Worm (Caenorhabditis elegans) whole organism, L3 larva: ENCODE results near the gene K07F5.22.

Experiments
- ZK546.5 ChIP-seq: sonication (generic microtip); optimal IDR thresholded peaks from 2 replicates; lab custom pipeline; 2017; ENCODE audit warnings: missing biosample characterization, missing genetic modification characterization
- aly-2 ChIP-seq: fragments of 150-350 bp; optimal IDR thresholded peaks from 2 replicates; lab custom pipeline; 2014; ENCODE audit warnings: missing biosample characterization, missing genetic modification characterization
- egl-27 ChIP-seq: sonication (generic microtip); optimal IDR thresholded peaks from 4 replicates; lab custom pipeline; 2017; ENCODE audit warnings: missing biosample characterization, missing genetic modification reagents, missing genetic modification characterization
- elt-1 ChIP-seq: fragments of 150-350 bp; optimal IDR thresholded peaks from 2 replicates; lab custom pipeline; 2014; ENCODE audit warnings: missing biosample characterization, missing genetic modification characterization
- elt-3 ChIP-seq, 3 experiments: fragments of 150-350 bp in 1 of 3; sonication (generic microtip) in 2 of 3; optimal IDR thresholded peaks; 2 replicates in 2 of 3; 4 replicates in 1 of 3; lab custom pipeline; 2014 to 2017; ENCODE audit warnings: missing biosample characterization in 3 of 3, missing genetic modification characterization in 3 of 3
- nfya-1 ChIP-seq: sonication (generic microtip); optimal IDR thresholded peaks from 2 replicates; lab custom pipeline; 2017; ENCODE audit warnings: missing genetic modification characterization, mild to moderate bottlenecking, missing compliant biosample characterization, antibody characterized with exemption, moderate library complexity; ENCODE audit not compliant: insufficient read depth
- nhr-11 ChIP-seq: fragments of 150-350 bp; optimal IDR thresholded peaks from 2 replicates; lab custom pipeline; 2014; ENCODE audit warnings: missing biosample characterization, missing genetic modification characterization
- nhr-23 ChIP-seq: fragments of 150-350 bp; optimal IDR thresholded peaks from 2 replicates; lab custom pipeline; 2014; ENCODE audit warnings: missing biosample characterization, missing genetic modification reagents, missing genetic modification characterization
- skn-1 ChIP-seq: fragments of 150-350 bp; optimal IDR thresholded peaks from 2 replicates; lab custom pipeline; 2014; ENCODE audit warnings: missing biosample characterization, missing genetic modification characterization
- tbx-2 ChIP-seq: sonication (generic microtip); optimal IDR thresholded peaks from 2 replicates; lab custom pipeline; 2016; ENCODE audit warnings: mild to moderate bottlenecking, missing genetic modification characterization, missing compliant biosample characterization

ce11 chrIV:9833337-9833736 is 31.5 kb upstream of the K07F5.22 start:
- TF ChIP-seq skn-1 (no peak), aly-2 (tag; lab: Kevin White, UChicago) (no peak), tbx-2 (tag; lab: Kevin White, UChicago) (no peak), elt-3 (tag; optimal IDR thresholded peaks at IDR 0.05; lab: Kevin White, UChicago) (no peak), ZK546.5 (no peak), nfya-1 (tag; lab: Kevin White, UChicago) (no peak), nhr-23 (tag; lab: Kevin White, UChicago) (no peak), egl-27 (tag; lab: Kevin White, UChicago) (no peak), elt-1 (tag; lab: Kevin White, UChicago) (no peak), nhr-11 (tag; lab: Kevin White, UChicago) (no peak)
